Fruit fly (Drosophila melanogaster): Measurements from ENCODE around the gene CG7632.

- no peak for TF ChIP-seq CG9705 (GFP tag; optimal IDR thresholded peaks at IDR 0.05)
- no peak for TF ChIP-seq Jra (GFP tag; optimal IDR thresholded peaks at IDR 0.05)
- no peak for TF ChIP-seq br (GFP tag; optimal IDR thresholded peaks at IDR 0.05)
- TF ChIP-seq lola (GFP tag; optimal IDR thresholded peaks at IDR 0.05), result no peak
- no peak for TF ChIP-seq Dfd (GFP tag; optimal IDR thresholded peaks at IDR 0.05)
- no peak for TF ChIP-seq brk (GFP tag; optimal IDR thresholded peaks at IDR 0.05)
- TF ChIP-seq Rel (GFP tag; optimal IDR thresholded peaks at IDR 0.05), result no peak
- peak; percentile 17 for TF ChIP-seq Rel (tag; optimal IDR thresholded peaks at IDR 0.05)
- no peak for TF ChIP-seq sage (GFP tag; optimal IDR thresholded peaks at IDR 0.05)
- TF ChIP-seq OdsH (GFP tag; optimal IDR thresholded peaks at IDR 0.05), result no peak
- TF ChIP-seq Myc (optimal IDR thresholded peaks at IDR 0.05), result no peak
Measured at dm6 chr3L:21342592-21342991, 38.1 kb downstream of the CG7632 start.
